Worm (Caenorhabditis elegans) whole organism, L1 larva: ENCODE measurements around the gene prx-5.

Experiments used
- C04F5.9 ChIP-seq: sonication (generic microtip); optimal IDR thresholded peaks from 2 replicates; lab custom pipeline; 2016; ENCODE audit warnings: missing genetic modification characterization, missing compliant biosample characterization
- C16A3.4 ChIP-seq: fragments of 150-350 bp; optimal IDR thresholded peaks from 2 replicates; lab custom pipeline; 2014; ENCODE audit warnings: missing biosample characterization, missing genetic modification characterization
- C34B4.2 ChIP-seq: sonication (generic microtip); optimal IDR thresholded peaks from 2 replicates; lab custom pipeline; 2017; ENCODE audit warnings: mild to moderate bottlenecking, missing genetic modification characterization, missing compliant biosample characterization
- F16B12.6 ChIP-seq: fragments of 150-350 bp; optimal IDR thresholded peaks from 2 replicates; lab custom pipeline; 2014; ENCODE audit warnings: missing biosample characterization, missing genetic modification characterization
- alr-1 ChIP-seq: fragments of 200-800 bp; sonication (Bioruptor generic); optimal IDR thresholded peaks from 2 replicates; lab custom pipeline; 2018; ENCODE audit warnings: borderline replicate concordance, mild to moderate bottlenecking, missing genetic modification characterization, missing compliant biosample characterization
- ama-1 ChIP-seq: fragments of 150-350 bp; optimal IDR thresholded peaks from 2 replicates; lab custom pipeline; 2014
- blmp-1 ChIP-seq: fragments of 150-350 bp; optimal IDR thresholded peaks from 2 replicates; lab custom pipeline; 2014; ENCODE audit warnings: missing biosample characterization, missing genetic modification characterization
- ceh-8 ChIP-seq: fragments of 200-800 bp; sonication (Bioruptor generic); optimal IDR thresholded peaks from 2 replicates; lab custom pipeline; 2018; ENCODE audit warnings: mild to moderate bottlenecking, missing genetic modification characterization, moderate library complexity, missing compliant biosample characterization
- ceh-82 ChIP-seq, 3 experiments: fragments of 150-350 bp in 1 of 3; sonication (generic microtip) in 2 of 3; optimal IDR thresholded peaks; 2 replicates each; lab custom pipeline; 2014 to 2017; ENCODE audit warnings: missing biosample characterization in 3 of 3, missing genetic modification characterization in 3 of 3
- ceh-88 ChIP-seq: fragments of 200-800 bp; sonication (Bioruptor generic); IDR thresholded peaks from 2 replicates; pipeline ENCODE4 v1.3.6; 2022; ENCODE audit warnings: missing genetic modification characterization, missing compliant biosample characterization
- ceh-90 ChIP-seq: sonication (generic microtip); optimal IDR thresholded peaks from 2 replicates; lab custom pipeline; 2016; ENCODE audit warnings: missing genetic modification characterization, missing compliant biosample characterization
- dpl-1 ChIP-seq, 3 experiments: fragments of 150-350 bp in 2 of 3; sonication (generic microtip) in 1 of 3; optimal IDR thresholded peaks; 2 replicates each; lab custom pipeline; 2014 to 2017; ENCODE audit warnings: missing biosample characterization in 3 of 3, missing genetic modification characterization in 3 of 3, missing genetic modification reagents in 3 of 3
- dsc-1 ChIP-seq: sonication (generic microtip); optimal IDR thresholded peaks from 2 replicates; lab custom pipeline; 2016; ENCODE audit warnings: mild to moderate bottlenecking, missing genetic modification characterization, missing compliant biosample characterization
- efl-1 ChIP-seq, 4 experiments: fragments of 150-350 bp; optimal IDR thresholded peaks in 3 of 4; peaks in 1 of 4; 1 replicate in 1 of 4; 2 replicates in 3 of 4; lab custom pipeline; 2014; ENCODE audit warnings: missing biosample characterization in 2 of 4, missing genetic modification characterization in 2 of 4, missing genetic modification reagents in 2 of 4
- egl-13 ChIP-seq: sonication (generic microtip); optimal IDR thresholded peaks from 2 replicates; lab custom pipeline; 2016; ENCODE audit warnings: missing genotype, missing genetic modification reagents, missing genetic modification characterization, missing compliant biosample characterization
- egl-27 ChIP-seq, 2 experiments: fragments of 150-350 bp in 1 of 2; sonication (generic microtip); optimal IDR thresholded peaks; 3 replicates each; lab custom pipeline; 2017 to 2018; ENCODE audit warnings: missing biosample characterization in 2 of 2, missing genetic modification characterization in 2 of 2, missing genetic modification reagents in 2 of 2
- fkh-4 ChIP-seq: sonication (generic microtip); optimal IDR thresholded peaks from 2 replicates; lab custom pipeline; 2016; ENCODE audit warnings: missing compliant biosample characterization, missing genetic modification characterization, borderline replicate concordance
- fkh-8 ChIP-seq: sonication (generic microtip); optimal IDR thresholded peaks from 2 replicates; lab custom pipeline; 2016; ENCODE audit warnings: mild to moderate bottlenecking, missing genetic modification characterization, missing compliant biosample characterization
- hlh-17 ChIP-seq: fragments of 200-800 bp; sonication (Bioruptor generic); optimal IDR thresholded peaks from 2 replicates; lab custom pipeline; 2018; ENCODE audit warnings: missing genetic modification characterization, mild to moderate bottlenecking, missing compliant biosample characterization, moderate library complexity, borderline replicate concordance
- irx-1 ChIP-seq: sonication (generic microtip); optimal IDR thresholded peaks from 2 replicates; lab custom pipeline; 2016; ENCODE audit warnings: missing genetic modification characterization, missing compliant biosample characterization
- isw-1 ChIP-seq: fragments of 200-800 bp; sonication (Bioruptor generic); IDR thresholded peaks from 2 replicates; pipeline ENCODE4 v1.3.6; 2022; ENCODE audit warnings: missing genetic modification characterization, missing compliant biosample characterization
- jun-1 ChIP-seq: fragments of 150-350 bp; optimal IDR thresholded peaks from 2 replicates; lab custom pipeline; 2014; ENCODE audit warnings: missing biosample characterization, missing genetic modification reagents, missing genetic modification characterization
- lin-13 ChIP-seq: fragments of 150-350 bp; optimal IDR thresholded peaks from 2 replicates; lab custom pipeline; 2014; ENCODE audit warnings: missing biosample characterization, missing genetic modification reagents, missing genetic modification characterization
- lin-14 ChIP-seq: fragments of 200-800 bp; sonication (Bioruptor generic); optimal IDR thresholded peaks from 2 replicates; lab custom pipeline; 2018; ENCODE audit warnings: mild to moderate bottlenecking, missing genetic modification characterization, moderate library complexity, missing compliant biosample characterization
- lin-15B ChIP-seq: fragments of 150-350 bp; sonication (generic microtip); optimal IDR thresholded peaks from 3 replicates; lab custom pipeline; 2014; ENCODE audit warnings: missing biosample characterization, missing genetic modification characterization
- lin-35 ChIP-seq, 2 experiments: fragments of 150-350 bp; optimal IDR thresholded peaks; 2 replicates each; lab custom pipeline; 2014; ENCODE audit warnings: missing biosample characterization in 2 of 2, missing genetic modification characterization in 2 of 2, missing genetic modification reagents in 2 of 2
- lin-39 ChIP-seq: fragments of 150-350 bp; optimal IDR thresholded peaks from 2 replicates; lab custom pipeline; 2014; ENCODE audit warnings: missing biosample characterization, missing genetic modification reagents, missing genetic modification characterization
- lir-3 ChIP-seq: sonication (generic microtip); optimal IDR thresholded peaks from 2 replicates; lab custom pipeline; 2016; ENCODE audit warnings: mild to moderate bottlenecking, missing genetic modification characterization, moderate library complexity, missing compliant biosample characterization; ENCODE audit not compliant: poor library complexity
- lsy-2 ChIP-seq, 2 experiments: fragments of 150-350 bp; optimal IDR thresholded peaks; 2 replicates each; lab custom pipeline; 2014; ENCODE audit warnings: missing biosample characterization in 2 of 2, missing genetic modification characterization in 2 of 2
- mep-1 ChIP-seq: fragments of 150-350 bp; optimal IDR thresholded peaks from 2 replicates; lab custom pipeline; 2014; ENCODE audit warnings: missing biosample characterization, missing genetic modification characterization
- nhr-11 ChIP-seq: fragments of 150-350 bp; optimal IDR thresholded peaks from 2 replicates; lab custom pipeline; 2014; ENCODE audit warnings: missing biosample characterization, missing genetic modification characterization
- nhr-19 ChIP-seq: fragments of 200-800 bp; sonication (Bioruptor generic); conservative IDR thresholded peaks from 2 replicates; pipeline ENCODE4 v1.3.6; 2022; ENCODE audit warnings: missing genetic modification characterization, missing compliant biosample characterization
- nhr-20 ChIP-seq: sonication (generic microtip); optimal IDR thresholded peaks from 2 replicates; lab custom pipeline; 2016; ENCODE audit warnings: mild to moderate bottlenecking, missing genetic modification characterization, missing compliant biosample characterization
- nhr-237 ChIP-seq: fragments of 150-350 bp; optimal IDR thresholded peaks from 2 replicates; lab custom pipeline; 2014; ENCODE audit warnings: missing biosample characterization, missing genetic modification characterization
- nhr-71 ChIP-seq: sonication (generic microtip); optimal IDR thresholded peaks from 2 replicates; lab custom pipeline; 2016; ENCODE audit warnings: mild to moderate bottlenecking, missing genetic modification characterization, moderate library complexity, missing compliant biosample characterization
- nhr-85 ChIP-seq: sonication (generic microtip); peaks from one replicate; lab custom pipeline; 2016; ENCODE audit warnings: missing genetic modification characterization, inconsistent platforms, missing compliant biosample characterization
- nhr-90 ChIP-seq: sonication (generic microtip); optimal IDR thresholded peaks from 2 replicates; lab custom pipeline; 2016; ENCODE audit warnings: mild to moderate bottlenecking, missing genetic modification characterization, missing compliant biosample characterization; ENCODE audit not compliant: poor library complexity
- pax-3 ChIP-seq: fragments of 200-800 bp; sonication (Bioruptor generic); optimal IDR thresholded peaks from 2 replicates; lab custom pipeline; 2018; ENCODE audit warnings: mild to moderate bottlenecking, missing genetic modification characterization, moderate library complexity, missing compliant biosample characterization
- rnt-1 ChIP-seq: sonication (generic microtip); optimal IDR thresholded peaks from 2 replicates; lab custom pipeline; 2016; ENCODE audit warnings: mild to moderate bottlenecking, missing genetic modification characterization, moderate library complexity, missing compliant biosample characterization
- skn-1 ChIP-seq: fragments of 150-350 bp; optimal IDR thresholded peaks from 2 replicates; lab custom pipeline; 2014; ENCODE audit warnings: missing biosample characterization, missing genetic modification characterization
- snpc-4 ChIP-seq: fragments of 150-350 bp; optimal IDR thresholded peaks from 2 replicates; lab custom pipeline; 2014; ENCODE audit warnings: missing biosample characterization, missing genetic modification characterization
- snu-23 ChIP-seq: sonication (generic microtip); optimal IDR thresholded peaks from 2 replicates; lab custom pipeline; 2016; ENCODE audit warnings: missing genetic modification characterization, missing compliant biosample characterization
- sup-37 ChIP-seq: fragments of 200-800 bp; sonication (Bioruptor generic); optimal IDR thresholded peaks from 2 replicates; lab custom pipeline; 2018; ENCODE audit warnings: mild to moderate bottlenecking, missing genetic modification characterization, missing compliant biosample characterization
- swsn-7 ChIP-seq: sonication (generic microtip); optimal IDR thresholded peaks from 2 replicates; lab custom pipeline; 2016; ENCODE audit warnings: missing genetic modification characterization, missing compliant biosample characterization
- unc-130 ChIP-seq: fragments of 150-350 bp; optimal IDR thresholded peaks from 2 replicates; lab custom pipeline; 2017; ENCODE audit warnings: missing biosample characterization, missing genetic modification characterization, inconsistent platforms
- unc-86 ChIP-seq: sonication (generic microtip); optimal IDR thresholded peaks from 2 replicates; lab custom pipeline; 2016; ENCODE audit warnings: missing genetic modification characterization, missing compliant biosample characterization
- unc-98 ChIP-seq: fragments of 200-800 bp; sonication (Bioruptor generic); IDR thresholded peaks from 2 replicates; pipeline ENCODE4 v1.3.6; 2022; ENCODE audit warnings: missing genetic modification characterization, missing compliant biosample characterization
- xbp-1 ChIP-seq: sonication (generic microtip); optimal IDR thresholded peaks from 2 replicates; lab custom pipeline; 2016; ENCODE audit warnings: missing genetic modification characterization, missing compliant biosample characterization
- zag-1 ChIP-seq: fragments of 150-350 bp; optimal IDR thresholded peaks from 2 replicates; lab custom pipeline; 2014; ENCODE audit warnings: missing biosample characterization, missing genetic modification characterization
- ztf-11 ChIP-seq, 2 experiments: sonication (generic microtip); optimal IDR thresholded peaks; 2 replicates each; lab custom pipeline; 2016 to 2017; ENCODE audit warnings: missing genetic modification characterization in 2 of 2, missing biosample characterization in 1 of 2, missing compliant biosample characterization in 1 of 2

prx-5 gene

DNA sequence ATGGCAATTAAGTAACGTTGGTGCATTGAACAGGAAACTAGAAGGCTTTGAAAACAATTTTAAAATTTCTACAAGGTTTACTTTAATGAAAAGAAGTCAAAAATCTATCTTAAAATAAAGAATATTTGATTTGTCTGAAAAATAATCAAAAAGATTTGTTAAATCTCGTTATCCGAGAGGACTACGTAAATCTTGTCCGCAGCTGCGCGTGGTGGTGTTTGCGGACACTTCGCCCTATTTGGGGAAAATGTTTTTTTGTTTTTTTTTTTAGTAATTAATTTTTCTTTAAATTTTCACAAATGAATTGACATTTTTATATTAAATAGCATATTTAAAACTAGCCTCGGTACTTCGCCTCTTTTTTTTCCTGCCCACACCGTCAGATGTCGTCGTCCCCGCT is 20.7 kb upstream of the prx-5 start:
- TF ChIP-seq nhr-90 (tag; lab: Kevin White, UChicago) (peak; percentile 17), ceh-90 (no peak), nhr-20 (tag; lab: Kevin White, UChicago) (peak; percentile 56), ztf-11 (tag; optimal IDR thresholded peaks at IDR 0.05; lab: Kevin White, UChicago) (peak in 1 of 2 experiments; percentile 24), lir-3 (tag; lab: Kevin White, UChicago) (no peak), ceh-88 (peak; percentile 15; the same call in 1 of the 2 replicates), zag-1 (tag; lab: Kevin White, UChicago) (no peak), rnt-1 (tag; lab: Kevin White, UChicago) (peak; percentile 74), C16A3.4 (peak; percentile 53), C34B4.2 (tag; lab: Kevin White, UChicago) (no peak), jun-1 (no peak), blmp-1 (tag; lab: Kevin White, UChicago) (no peak), egl-13 (tag; lab: Kevin White, UChicago) (peak; percentile 21), swsn-7 (tag; lab: Kevin White, UChicago) (peak; percentile 67), ceh-8 (GFP tag; lab: Kevin White, UChicago) (no peak), unc-86 (tag; lab: Kevin White, UChicago) (peak; percentile 50), lin-15B (tag; lab: Kevin White, UChicago) (peak; percentile 29), snu-23 (GFP tag; lab: Kevin White, UChicago) (peak; percentile 69), lin-35 (GFP tag; optimal IDR thresholded peaks at IDR 0.05; lab: Kevin White, UChicago) (peak; percentile 1 to 52), unc-98 (no peak), lin-14 (peak; percentile 72), sup-37 (GFP tag; lab: Kevin White, UChicago) (no peak), lsy-2 (tag; optimal IDR thresholded peaks at IDR 0.05; lab: Kevin White, UChicago) (peak; percentile 69 to 79), nhr-11 (no peak), F16B12.6 (tag; lab: Kevin White, UChicago) (peak; percentile 90), skn-1 (tag; lab: Kevin White, UChicago) (no peak), unc-130 (tag; lab: Kevin White, UChicago) (peak; percentile 63), nhr-19 (GFP tag; lab: Robert Waterston, UW) (peak; percentile 21; the same call in 1 of the 2 replicates), egl-27 (tag; optimal IDR thresholded peaks at IDR 0.05; lab: Kevin White, UChicago) (no peak), hlh-17 (GFP tag; lab: Kevin White, UChicago) (no peak), lin-13 (peak; percentile 5), xbp-1 (tag; lab: Kevin White, UChicago) (peak; percentile 46), ama-1 (lab: Kevin White, UChicago) (no peak), fkh-8 (tag; lab: Kevin White, UChicago) (peak; percentile 42), nhr-237 (tag; lab: Kevin White, UChicago) (no peak), dsc-1 (tag; lab: Kevin White, UChicago) (peak; percentile 67), mep-1 (peak; percentile 76), efl-1 (optimal IDR thresholded peaks at IDR 0.05; lab: Kevin White, UChicago) (peak; percentile 41 to 66), efl-1 (GFP tag; optimal IDR thresholded peaks at IDR 0.05 in 1 of 2; lab: Kevin White, UChicago) (peak; percentile 59 to 77), fkh-4 (tag; lab: Kevin White, UChicago) (no peak), pax-3 (tag; lab: Kevin White, UChicago) (no peak), dpl-1 (GFP tag; optimal IDR thresholded peaks at IDR 0.05; lab: Kevin White, UChicago) (peak; percentile 33 to 58 (median 50)), nhr-85 (peak; percentile 71), isw-1 (GFP tag; lab: Robert Waterston, UW) (peak; percentile 37), lin-39 (tag; lab: Kevin White, UChicago) (peak; percentile 18), nhr-71 (tag; lab: Kevin White, UChicago) (peak; percentile 76), irx-1 (tag; lab: Kevin White, UChicago) (peak; percentile 1), C04F5.9 (tag; lab: Kevin White, UChicago) (peak; percentile 4), snpc-4 (tag; lab: Kevin White, UChicago) (no peak), alr-1 (no peak), ceh-82 (tag; optimal IDR thresholded peaks at IDR 0.05; lab: Kevin White, UChicago) (peak; percentile 39 to 57 (median 44))
